Worm (Caenorhabditis elegans) whole organism, L1 larva: ENCODE results near the gene srlf-16.

Experiments used
- C04F5.9 ChIP-seq: sonication (generic microtip); optimal IDR thresholded peaks from 2 replicates; lab custom pipeline; 2016; ENCODE audit warnings: missing genetic modification characterization, missing compliant biosample characterization
- ama-1 ChIP-seq: fragments of 150-350 bp; optimal IDR thresholded peaks from 2 replicates; lab custom pipeline; 2014
- ceh-82 ChIP-seq, 3 experiments: fragments of 150-350 bp in 1 of 3; sonication (generic microtip) in 2 of 3; optimal IDR thresholded peaks; 2 replicates each; lab custom pipeline; 2014 to 2017; ENCODE audit warnings: missing biosample characterization in 3 of 3, missing genetic modification characterization in 3 of 3
- ces-1 ChIP-seq: fragments of 150-350 bp; optimal IDR thresholded peaks from 2 replicates; lab custom pipeline; 2014; ENCODE audit warnings: missing biosample characterization, missing genetic modification reagents, missing genetic modification characterization
- fkh-10 ChIP-seq: sonication (generic microtip); optimal IDR thresholded peaks from 2 replicates; lab custom pipeline; 2017; ENCODE audit warnings: missing biosample characterization, missing genetic modification reagents, missing genetic modification characterization
- lin-39 ChIP-seq: fragments of 150-350 bp; optimal IDR thresholded peaks from 2 replicates; lab custom pipeline; 2014; ENCODE audit warnings: missing biosample characterization, missing genetic modification reagents, missing genetic modification characterization
- rnt-1 ChIP-seq: sonication (generic microtip); optimal IDR thresholded peaks from 2 replicates; lab custom pipeline; 2016; ENCODE audit warnings: mild to moderate bottlenecking, missing genetic modification characterization, moderate library complexity, missing compliant biosample characterization

- TF ChIP-seq lin-39 (tag; lab: Kevin White, UChicago) (no peak), fkh-10 (GFP tag; lab: Kevin White, UChicago) (no peak), ces-1 (GFP tag; lab: Kevin White, UChicago) (no peak), rnt-1 (tag; lab: Kevin White, UChicago) (no peak), ama-1 (lab: Kevin White, UChicago) (no peak), ceh-82 (tag; optimal IDR thresholded peaks at IDR 0.05; lab: Kevin White, UChicago) (no peak), C04F5.9 (tag; lab: Kevin White, UChicago) (no peak)
Measured at ce11 chrV:8144515-8144914, 39.9 kb downstream of the srlf-16 start.
